Fruit fly (Drosophila melanogaster): ENCODE measurements around the gene CG14856.

DNA sequence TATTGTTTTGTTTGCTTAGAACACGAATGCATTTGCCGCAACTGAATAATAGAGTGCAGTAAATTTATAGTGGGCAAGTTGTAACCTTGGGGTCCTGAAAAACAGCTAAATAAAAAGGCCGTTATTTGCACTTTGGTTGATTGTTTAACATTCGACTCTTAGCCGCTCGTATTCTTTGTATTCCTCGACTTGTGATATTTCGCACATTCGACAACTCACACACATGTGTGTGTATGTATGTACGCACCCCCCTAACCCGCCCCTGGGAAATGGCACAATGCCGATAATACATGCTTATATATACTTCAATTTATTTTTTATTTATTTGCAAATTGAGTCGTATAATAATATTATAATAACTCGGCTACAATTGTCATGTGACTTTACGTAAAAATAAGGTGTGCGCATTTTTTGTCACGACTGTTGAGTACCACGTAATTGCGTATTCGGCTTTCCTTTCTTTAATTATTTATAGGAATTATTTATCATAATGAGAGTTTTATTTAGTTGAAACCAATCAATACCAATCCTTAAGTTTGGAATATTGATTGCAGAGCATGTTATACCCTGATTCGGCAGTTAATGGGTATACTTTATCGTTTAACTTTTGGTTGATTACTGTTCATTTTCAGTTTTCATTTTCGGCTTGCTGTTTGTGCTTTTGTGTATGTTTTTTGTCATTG lies 43.8 kb upstream of the CG14856 start:
- no peak for TF ChIP-seq CG12605 (GFP tag; IDR thresholded peaks at IDR 0.05)
- TF ChIP-seq gl (tag; optimal IDR thresholded peaks at IDR 0.05): no peak
- peak; percentile 48 for TF ChIP-seq Pif1A (GFP tag; optimal IDR thresholded peaks at IDR 0.05)
- no peak for TF ChIP-seq rn (GFP tag; IDR thresholded peaks at IDR 0.05)

All from whole organism, pupa.